Fruit fly (Drosophila melanogaster): ENCODE measurements around the gene robl37BC.

Gene robl37BC

dm6 chr2L:19058916-19059315 is 48.2 kb downstream of the robl37BC start, which contains the start of gene Phlpp (continued):
- TF ChIP-seq sna (GFP tag; IDR thresholded peaks at IDR 0.05; ENCODE audit: partially characterized antibody), result no peak
- peak; percentile 66 for TF ChIP-seq row (GFP tag; IDR thresholded peaks at IDR 0.05)
- TF ChIP-seq ci (GFP tag; IDR thresholded peaks at IDR 0.05), result peak; percentile 40; the same call in 1 of the 3 replicates
- TF ChIP-seq NC2β (GFP tag; optimal IDR thresholded peaks at IDR 0.05), result no peak
- no peak for TF ChIP-seq Atf6 (GFP tag; IDR thresholded peaks at IDR 0.05)
- TF ChIP-seq Hr51 (GFP tag; optimal IDR thresholded peaks at IDR 0.05), result peak; percentile 13 to 69
- peak; percentile 41 for TF ChIP-seq CG12391 (tag; optimal IDR thresholded peaks at IDR 0.05)
- TF ChIP-seq wor (GFP tag; IDR thresholded peaks at IDR 0.05), result 0 out of 2 replicates have a peak, but pooled peaks have one; percentile 38
- no peak for TF ChIP-seq CG15479 (GFP tag; optimal IDR thresholded peaks at IDR 0.05)
- TF ChIP-seq lmd (GFP tag; IDR thresholded peaks at IDR 0.05), result peak; percentile 19; the same call in 1 of the 2 replicates
- peak; percentile 13 for TF ChIP-seq Ets65A (GFP tag)
- TF ChIP-seq CG17361 (GFP tag; IDR thresholded peaks at IDR 0.05), result peak; percentile 72
- TF ChIP-seq CG10959 (GFP tag; IDR thresholded peaks at IDR 0.05), result peak; percentile 71
- peak; percentile 72 for TF ChIP-seq CG6689 (GFP tag; IDR thresholded peaks at IDR 0.05)
- TF ChIP-seq CG2712 (tag; optimal IDR thresholded peaks at IDR 0.05), result peak; percentile 84
- TF ChIP-seq CG31441 (GFP tag; IDR thresholded peaks at IDR 0.05), result peak; percentile 78
- TF ChIP-seq CG31388 (GFP tag; optimal IDR thresholded peaks at IDR 0.05), result no peak
- TF ChIP-seq sug (tag; optimal IDR thresholded peaks at IDR 0.05), result no peak
- no peak for TF ChIP-seq CHES-1-like (GFP tag; optimal IDR thresholded peaks at IDR 0.05)
- TF ChIP-seq D19A (tag; optimal IDR thresholded peaks at IDR 0.05), result no peak
- TF ChIP-seq CG18619 (GFP tag; optimal IDR thresholded peaks at IDR 0.05), result peak; percentile 13
- no peak for TF ChIP-seq CG3726 (GFP tag; IDR thresholded peaks at IDR 0.05)
- no peak for TF ChIP-seq pan (optimal IDR thresholded peaks at IDR 0.05)
- TF ChIP-seq pan (GFP tag; optimal IDR thresholded peaks at IDR 0.05 in 1 of 2, IDR thresholded peaks at IDR 0.05 in 1 of 2), result peak in 1 of 2 experiments; percentile 58
- TF ChIP-seq br (optimal IDR thresholded peaks at IDR 0.05), result no peak
- peak; percentile 68 for TF ChIP-seq tgo (GFP tag; IDR thresholded peaks at IDR 0.05)
- TF ChIP-seq Rfx (GFP tag; IDR thresholded peaks at IDR 0.05), result 0 out of 2 replicates have a peak, but pooled peaks have one; percentile 27
- TF ChIP-seq CG4360 (GFP tag; IDR thresholded peaks at IDR 0.05), result 0 out of 2 replicates have a peak, but pooled peaks have one; percentile 24
- TF ChIP-seq CG10147 (GFP tag; optimal IDR thresholded peaks at IDR 0.05), result no peak
- no peak for TF ChIP-seq Atf3 (GFP tag; optimal IDR thresholded peaks at IDR 0.05)
- TF ChIP-seq Gsc (GFP tag; IDR thresholded peaks at IDR 0.05), result no peak
- TF ChIP-seq ind (GFP tag; optimal IDR thresholded peaks at IDR 0.05), result peak; percentile 57
- peak; percentile 41 for TF ChIP-seq CG13424 (tag; optimal IDR thresholded peaks at IDR 0.05)
- TF ChIP-seq CG9437 (GFP tag; optimal IDR thresholded peaks at IDR 0.05), result peak; percentile 2
- TF ChIP-seq CG8924 (tag; optimal IDR thresholded peaks at IDR 0.05), result peak; percentile 40
- 0 out of 3 replicates have a peak, but pooled peaks have one; percentile 44 for TF ChIP-seq C15 (GFP tag; IDR thresholded peaks at IDR 0.05)
- peak; percentile 56; the same call in 1 of the 2 replicates for TF ChIP-seq CG14014 (GFP tag; IDR thresholded peaks at IDR 0.05)
- peak; percentile 45 for TF ChIP-seq ssp (GFP tag; IDR thresholded peaks at IDR 0.05)
- TF ChIP-seq CG14667 (GFP tag; IDR thresholded peaks at IDR 0.05), result peak; percentile 35; the same call in 1 of the 2 replicates
- no peak for TF ChIP-seq CG11723 (GFP tag; optimal IDR thresholded peaks at IDR 0.05)
- TF ChIP-seq HHEX (GFP tag; optimal IDR thresholded peaks at IDR 0.05), result peak; percentile 8
- TF ChIP-seq CG9797 (GFP tag; optimal IDR thresholded peaks at IDR 0.05), result no peak
- TF ChIP-seq Gug (GFP tag; IDR thresholded peaks at IDR 0.05), result peak; percentile 19; the same call in 1 of the 4 replicates
- TF ChIP-seq CG3847 (GFP tag; IDR thresholded peaks at IDR 0.05), result 0 out of 2 replicates have a peak, but pooled peaks have one; percentile 26
- no peak for TF ChIP-seq BEAF-32 (GFP tag; optimal IDR thresholded peaks at IDR 0.05)
- TF ChIP-seq fd3F (GFP tag; optimal IDR thresholded peaks at IDR 0.05), result no peak
- TF ChIP-seq ewg (GFP tag; optimal IDR thresholded peaks at IDR 0.05), result no peak
- peak; percentile 72 for TF ChIP-seq CG4424 (GFP tag; optimal IDR thresholded peaks at IDR 0.05)
- TF ChIP-seq CG10654 (GFP tag; optimal IDR thresholded peaks at IDR 0.05), result peak; percentile 9
- TF ChIP-seq tll (GFP tag; optimal IDR thresholded peaks at IDR 0.05), result no peak
- TF ChIP-seq bsh (GFP tag; optimal IDR thresholded peaks at IDR 0.05), result peak in 1 of 2 experiments; percentile 47

Data from whole organism, embryonic.